Worm (Caenorhabditis elegans) whole organism, L3 larva: Measurements from ENCODE around the gene pgam-5.

ENCODE experiments used
- egl-5 ChIP-seq: fragments of 150-350 bp; optimal IDR thresholded peaks from 2 replicates; lab custom pipeline; 2017; ENCODE audit warnings: missing biosample characterization, missing genetic modification reagents, missing genetic modification characterization, inconsistent platforms
- elt-3 ChIP-seq, 3 experiments: fragments of 150-350 bp in 1 of 3; sonication (generic microtip) in 2 of 3; optimal IDR thresholded peaks; 2 replicates in 2 of 3; 4 replicates in 1 of 3; lab custom pipeline; 2014 to 2017; ENCODE audit warnings: missing biosample characterization in 3 of 3, missing genetic modification characterization in 3 of 3
- pqm-1 ChIP-seq: fragments of 150-350 bp; optimal IDR thresholded peaks from 2 replicates; lab custom pipeline; 2017; ENCODE audit warnings: missing biosample characterization, missing genetic modification characterization, inconsistent platforms
- zag-1 ChIP-seq: fragments of 150-350 bp; optimal IDR thresholded peaks from 2 replicates; lab custom pipeline; 2014; ENCODE audit warnings: missing biosample characterization, missing genetic modification characterization

The pgam-5 gene

DNA sequence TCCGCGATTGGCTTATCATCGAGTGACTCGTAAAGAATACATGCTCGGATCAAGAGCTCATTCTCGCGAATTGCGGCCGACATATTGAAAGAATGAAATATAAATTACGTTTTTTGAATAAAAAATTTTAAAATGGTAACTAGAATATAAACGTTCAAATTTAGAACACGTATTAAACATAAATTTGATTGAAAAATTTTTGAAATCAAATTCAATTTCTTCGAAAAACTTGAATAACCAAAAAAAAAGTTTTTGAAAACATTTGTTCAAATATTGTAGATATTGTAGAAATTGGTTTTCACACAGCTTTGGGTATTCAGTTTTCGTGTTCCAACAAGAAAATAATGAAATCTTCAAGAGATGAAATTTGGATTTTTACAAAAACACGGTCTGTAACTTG lies 50.5 kb downstream of the pgam-5 start, which contains the start of gene fbxa-224:
fbxa-224 (minus strand) TSS at position 101 of the 400 bp plus-strand sequence.
- TF ChIP-seq egl-5 (tag; lab: Kevin White, UChicago), result no peak
- TF ChIP-seq pqm-1 (tag; lab: Kevin White, UChicago), result no peak
- TF ChIP-seq elt-3 (tag; optimal IDR thresholded peaks at IDR 0.05; lab: Kevin White, UChicago), result no peak
- no peak for TF ChIP-seq zag-1 (tag; lab: Kevin White, UChicago)
